Fruit fly (Drosophila melanogaster): ENCODE results near the gene CG12795.

DNA sequence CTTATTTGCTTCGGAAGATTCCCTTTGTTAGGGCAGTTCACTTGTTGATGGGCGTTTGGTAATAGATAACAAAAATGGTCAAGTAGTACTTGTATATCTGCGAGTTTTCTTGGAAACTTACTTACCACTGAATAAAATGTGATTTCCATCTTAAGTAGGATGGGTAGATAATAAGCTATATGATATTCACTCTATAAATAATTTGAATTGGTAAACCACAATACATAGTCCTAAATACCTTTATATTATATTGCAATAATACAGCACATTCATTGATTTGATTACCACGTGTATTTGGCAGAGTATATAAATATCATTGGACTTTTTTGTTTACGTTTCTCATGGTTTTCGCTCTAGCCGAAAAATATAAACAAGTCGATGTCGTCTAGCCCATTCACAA, 23.7 kb downstream of the CG12795 start:
- TF ChIP-seq cnc (optimal IDR thresholded peaks at IDR 0.05) (no peak), bab1 (GFP tag; optimal IDR thresholded peaks at IDR 0.05) (no peak), pad (GFP tag; optimal IDR thresholded peaks at IDR 0.05) (no peak), CG33017 (tag; optimal IDR thresholded peaks at IDR 0.05) (no peak), CG1620 (GFP tag; optimal IDR thresholded peaks at IDR 0.05) (no peak), Mnt (GFP tag; optimal IDR thresholded peaks at IDR 0.05) (no peak), toe (GFP tag; optimal IDR thresholded peaks at IDR 0.05) (no peak), CG5204 (GFP tag; optimal IDR thresholded peaks at IDR 0.05) (no peak)
